Worm (Caenorhabditis elegans) whole organism, young adult: Measurements from ENCODE around the gene crld-1.

Experiments used
- B0035.1 ChIP-seq: sonication (generic microtip); optimal IDR thresholded peaks from 2 replicates; lab custom pipeline; 2016; ENCODE audit warnings: missing genetic modification characterization, mild to moderate bottlenecking, missing compliant biosample characterization, missing genotype, missing genetic modification reagents
- B0336.3 ChIP-seq: fragments of 200-800 bp; sonication (Bioruptor generic); IDR thresholded peaks from 2 replicates; pipeline ENCODE4 v1.3.6; 2022; ENCODE audit warnings: missing genetic modification characterization, missing compliant biosample characterization
- C17E4.6 ChIP-seq: fragments of 200-800 bp; sonication (Bioruptor generic); IDR thresholded peaks from 2 replicates; pipeline ENCODE4 v1.3.6; 2022; ENCODE audit warnings: missing genetic modification reagents, missing genetic modification characterization, missing compliant biosample characterization
- D2030.7 ChIP-seq: fragments of 200-800 bp; sonication (Bioruptor generic); IDR thresholded peaks from 2 replicates; pipeline ENCODE4 v1.3.6; 2022; ENCODE audit warnings: missing genetic modification reagents, missing genetic modification characterization, missing compliant biosample characterization
- F33H1.4 ChIP-seq: fragments of 200-800 bp; sonication (Bioruptor generic); IDR thresholded peaks from 2 replicates; pipeline ENCODE4 v1.3.6; 2022; ENCODE audit warnings: missing genetic modification reagents, missing genetic modification characterization, missing compliant biosample characterization
- F49E8.2 ChIP-seq: sonication (generic microtip); optimal IDR thresholded peaks from 3 replicates; lab custom pipeline; 2017; ENCODE audit warnings: missing genetic modification characterization, mild to moderate bottlenecking, missing compliant biosample characterization, antibody characterized with exemption, moderate library complexity; ENCODE audit not compliant: insufficient read depth
- K11D2.4 ChIP-seq: fragments of 200-800 bp; sonication (Bioruptor generic); IDR thresholded peaks from 2 replicates; pipeline ENCODE4 v1.3.6; 2022; ENCODE audit warnings: missing genetic modification reagents, missing genetic modification characterization, missing compliant biosample characterization
- Y56A3A.18 ChIP-seq: fragments of 200-800 bp; sonication (Bioruptor generic); IDR thresholded peaks from 2 replicates; pipeline ENCODE4 v1.3.6; 2022; ENCODE audit warnings: missing genetic modification reagents, missing genetic modification characterization, missing compliant biosample characterization
- bed-1 ChIP-seq: fragments of 200-800 bp; sonication (Bioruptor generic); IDR thresholded peaks from 2 replicates; pipeline ENCODE4 v1.3.6; 2022; ENCODE audit warnings: missing genetic modification reagents, missing genetic modification characterization, missing compliant biosample characterization
- ccch-3 ChIP-seq: fragments of 200-800 bp; sonication (Bioruptor generic); optimal IDR thresholded peaks from 2 replicates; lab custom pipeline; 2018; ENCODE audit warnings: mild to moderate bottlenecking, missing genetic modification characterization, missing compliant biosample characterization
- cebp-2 ChIP-seq: fragments of 200-800 bp; sonication (Bioruptor generic); IDR thresholded peaks from 2 replicates; pipeline ENCODE4 v1.3.6; 2022; ENCODE audit warnings: missing genetic modification characterization, missing compliant biosample characterization
- ceh-100 ChIP-seq: fragments of 200-800 bp; sonication (Bioruptor generic); IDR thresholded peaks from 2 replicates; pipeline ENCODE4 v1.3.6; 2022; ENCODE audit warnings: missing genetic modification reagents, missing genetic modification characterization, missing compliant biosample characterization
- ceh-27 ChIP-seq: fragments of 200-800 bp; sonication (Bioruptor generic); optimal IDR thresholded peaks from 2 replicates; lab custom pipeline; 2018; ENCODE audit warnings: mild to moderate bottlenecking, missing genetic modification characterization, moderate library complexity, missing compliant biosample characterization
- ceh-58 ChIP-seq: fragments of 200-800 bp; sonication (Bioruptor generic); IDR thresholded peaks from 2 replicates; pipeline ENCODE4 v1.3.6; 2022; ENCODE audit warnings: missing genetic modification characterization, missing compliant biosample characterization
- chd-7 ChIP-seq: sonication (generic microtip); optimal IDR thresholded peaks from 2 replicates; lab custom pipeline; 2016; ENCODE audit warnings: mild to moderate bottlenecking, missing genetic modification characterization, moderate library complexity, missing compliant biosample characterization
- dpff-1 ChIP-seq: sonication (generic microtip); optimal IDR thresholded peaks from 2 replicates; lab custom pipeline; 2017; ENCODE audit warnings: mild to moderate bottlenecking, missing genetic modification characterization, missing compliant biosample characterization
- ets-4 ChIP-seq: fragments of 200-800 bp; sonication (Bioruptor generic); optimal IDR thresholded peaks from 2 replicates; lab custom pipeline; 2018; ENCODE audit warnings: mild to moderate bottlenecking, missing genetic modification characterization, missing compliant biosample characterization
- hlh-12 ChIP-seq: sonication (generic microtip); optimal IDR thresholded peaks from 2 replicates; lab custom pipeline; 2016; ENCODE audit warnings: missing genetic modification characterization, missing compliant biosample characterization
- hlh-26 ChIP-seq: fragments of 200-800 bp; sonication (Bioruptor generic); conservative IDR thresholded peaks from 2 replicates; pipeline ENCODE4 v1.3.6; 2022; ENCODE audit warnings: missing genetic modification reagents, missing genetic modification characterization, missing compliant biosample characterization
- let-526 ChIP-seq: fragments of 200-800 bp; sonication (Bioruptor generic); IDR thresholded peaks from 2 replicates; pipeline ENCODE4 v1.3.6; 2022; ENCODE audit warnings: missing genetic modification reagents, missing genetic modification characterization, missing compliant biosample characterization
- lin-26 ChIP-seq: fragments of 200-800 bp; sonication (Bioruptor generic); IDR thresholded peaks from 2 replicates; pipeline ENCODE4 v1.3.6; 2022; ENCODE audit warnings: missing genetic modification reagents, missing genetic modification characterization, missing compliant biosample characterization
- lin-35 ChIP-seq, 3 experiments: fragments of 150-350 bp in 2 of 3; sonication (generic microtip) in 1 of 3; optimal IDR thresholded peaks; 2 replicates each; lab custom pipeline; 2014 to 2018; ENCODE audit warnings: missing biosample characterization in 3 of 3, missing genetic modification characterization in 3 of 3, missing genetic modification reagents in 3 of 3
- lsl-1 ChIP-seq: fragments of 200-800 bp; sonication (Bioruptor generic); optimal IDR thresholded peaks from 2 replicates; lab custom pipeline; 2018; ENCODE audit warnings: mild to moderate bottlenecking, missing genetic modification characterization, moderate library complexity, missing compliant biosample characterization
- lsy-27 ChIP-seq: sonication (generic microtip); optimal IDR thresholded peaks from 2 replicates; lab custom pipeline; 2017; ENCODE audit warnings: missing genetic modification characterization, mild to moderate bottlenecking, missing compliant biosample characterization, antibody characterized with exemption, missing genotype, borderline replicate concordance; ENCODE audit not compliant: insufficient read depth
- madf-3 ChIP-seq: fragments of 200-800 bp; sonication (Bioruptor generic); IDR thresholded peaks from 2 replicates; pipeline ENCODE4 v1.3.6; 2022; ENCODE audit warnings: missing genetic modification reagents, missing genetic modification characterization, missing compliant biosample characterization
- madf-6 ChIP-seq: fragments of 200-800 bp; sonication (Bioruptor generic); IDR thresholded peaks from 2 replicates; pipeline ENCODE4 v1.3.6; 2022; ENCODE audit warnings: missing genetic modification reagents, missing genetic modification characterization, missing compliant biosample characterization
- madf-8 ChIP-seq: fragments of 200-800 bp; sonication (Bioruptor generic); conservative IDR thresholded peaks from 2 replicates; pipeline ENCODE4 v1.3.6; 2022; ENCODE audit warnings: missing genetic modification reagents, missing genetic modification characterization, missing compliant biosample characterization
- mcd-1 ChIP-seq: fragments of 200-800 bp; sonication (Bioruptor generic); IDR thresholded peaks from 2 replicates; pipeline ENCODE4 v1.3.6; 2022; ENCODE audit warnings: missing genetic modification reagents, missing genetic modification characterization, missing compliant biosample characterization
- mxl-1 ChIP-seq: sonication (generic microtip); optimal IDR thresholded peaks from 2 replicates; lab custom pipeline; 2016; ENCODE audit warnings: missing genetic modification characterization, missing compliant biosample characterization
- nhr-120 ChIP-seq: fragments of 200-800 bp; sonication (Bioruptor generic); IDR thresholded peaks from 2 replicates; pipeline ENCODE4 v1.3.6; 2022; ENCODE audit warnings: missing genetic modification characterization, missing compliant biosample characterization
- rcor-1 ChIP-seq: fragments of 200-800 bp; sonication (Bioruptor generic); IDR thresholded peaks from 2 replicates; pipeline ENCODE4 v1.3.6; 2022; ENCODE audit warnings: missing genetic modification reagents, missing genetic modification characterization, missing compliant biosample characterization
- repo-1 ChIP-seq: sonication (generic microtip); optimal IDR thresholded peaks from 2 replicates; lab custom pipeline; 2017; ENCODE audit warnings: mild to moderate bottlenecking, missing genetic modification characterization, missing compliant biosample characterization
- snpc-1.3 ChIP-seq: sonication (generic microtip); optimal IDR thresholded peaks from 2 replicates; lab custom pipeline; 2017; ENCODE audit warnings: missing genetic modification characterization, mild to moderate bottlenecking, missing compliant biosample characterization, antibody characterized with exemption, moderate library complexity, missing genotype, missing genetic modification reagents; ENCODE audit not compliant: insufficient read depth
- tlf-1 ChIP-seq: fragments of 200-800 bp; sonication (Bioruptor generic); optimal IDR thresholded peaks from 2 replicates; lab custom pipeline; 2018; ENCODE audit warnings: mild to moderate bottlenecking, missing genetic modification characterization, missing compliant biosample characterization
- zfh-2 ChIP-seq: fragments of 200-800 bp; sonication (Bioruptor generic); conservative IDR thresholded peaks from 2 replicates; pipeline ENCODE4 v1.3.6; 2022; ENCODE audit warnings: missing genetic modification reagents, missing genetic modification characterization, missing compliant biosample characterization
- zim-3 ChIP-seq: sonication (generic microtip); optimal IDR thresholded peaks from 2 replicates; lab custom pipeline; 2017; ENCODE audit warnings: mild to moderate bottlenecking, missing genetic modification characterization, moderate library complexity, missing compliant biosample characterization

crld-1 gene

ce11 chrIV:13167534-13167933 lies 13.3 kb upstream of the crld-1 start (continued):
- TF ChIP-seq ets-4 (GFP tag; lab: Kevin White, UChicago) (no peak), F33H1.4 (GFP tag; lab: Robert Waterston, UW) (no peak), bed-1 (GFP tag; lab: Robert Waterston, UW) (no peak)

- no peak for TF ChIP-seq ceh-27 (GFP tag; lab: Kevin White, UChicago)
- no peak for TF ChIP-seq mxl-1
- no peak for TF ChIP-seq F49E8.2
- no peak for TF ChIP-seq lin-26
- no peak for TF ChIP-seq zim-3 (tag; lab: Kevin White, UChicago)
- TF ChIP-seq snpc-1.3: no peak
- no peak for TF ChIP-seq Y56A3A.18 (GFP tag; lab: Robert Waterston, UW)
- TF ChIP-seq rcor-1 (GFP tag; lab: Robert Waterston, UW): no peak
- no peak for TF ChIP-seq mcd-1 (GFP tag; lab: Robert Waterston, UW)
- no peak for TF ChIP-seq lin-35 (GFP tag; optimal IDR thresholded peaks at IDR 0.05; lab: Kevin White, UChicago)
- no peak for TF ChIP-seq let-526 (GFP tag; lab: Robert Waterston, UW)
- no peak for TF ChIP-seq zfh-2
- TF ChIP-seq lsy-27: no peak
- TF ChIP-seq ceh-100 (GFP tag; lab: Robert Waterston, UW): no peak
- TF ChIP-seq ets-4 (GFP tag; lab: Kevin White, UChicago): no peak
- TF ChIP-seq ceh-58 (GFP tag; lab: Robert Waterston, UW): no peak
- no peak for TF ChIP-seq cebp-2
- no peak for TF ChIP-seq madf-6 (GFP tag; lab: Robert Waterston, UW)
- TF ChIP-seq, all 124 proteins: peak for 0
Measured at ce11 chrIV:13165181-13165580, 10.9 kb upstream of the crld-1 start, which contains the start of gene scl-14. TSS of gene scl-14 (plus strand) at chrIV:13165481.

- TF ChIP-seq lsl-1 (GFP tag; lab: Kevin White, UChicago) (no peak), hlh-26 (no peak)
Measured at ce11 chrIV:13149276-13149675, 5.0 kb downstream of the crld-1 start, which contains the start of gene nlp-79. TSS of gene nlp-79 (plus strand) at chrIV:13149576.

- TF ChIP-seq madf-8 (no peak), snpc-1.3 (no peak), nhr-120 (GFP tag; lab: Robert Waterston, UW) (no peak), B0035.1 (no peak), chd-7 (tag; lab: Kevin White, UChicago) (no peak), C17E4.6 (GFP tag; lab: Robert Waterston, UW) (no peak), D2030.7 (GFP tag; lab: Robert Waterston, UW) (no peak), K11D2.4 (GFP tag; lab: Robert Waterston, UW) (no peak), madf-3 (GFP tag; lab: Robert Waterston, UW) (no peak), repo-1 (tag; lab: Kevin White, UChicago) (no peak), B0336.3 (GFP tag; lab: Robert Waterston, UW) (no peak), dpff-1 (tag; lab: Kevin White, UChicago) (no peak), tlf-1 (GFP tag; lab: Kevin White, UChicago) (no peak), ccch-3 (GFP tag; lab: Kevin White, UChicago) (no peak), hlh-12 (tag; lab: Kevin White, UChicago) (no peak)
Measured at ce11 chrIV:13142254-13142653, 12.0 kb downstream of the crld-1 start, which contains the start of gene spe-43. TSS of gene spe-43 (minus strand) at chrIV:13142354.
